Worm (Caenorhabditis elegans) whole organism, late embryonic: Measurements from ENCODE around the gene spat-1.

Experiments used
- ama-1 ChIP-seq: fragments of 150-350 bp; optimal IDR thresholded peaks from 2 replicates; lab custom pipeline; 2014
- ceh-6 ChIP-seq: fragments of 200-800 bp; sonication (Bioruptor generic); optimal IDR thresholded peaks from 2 replicates; lab custom pipeline; 2018; ENCODE audit warnings: mild to moderate bottlenecking, missing genetic modification characterization, missing compliant biosample characterization
- dve-1 ChIP-seq: sonication (generic microtip); optimal IDR thresholded peaks from 2 replicates; lab custom pipeline; 2017; ENCODE audit warnings: antibody characterized with exemption, mild to moderate bottlenecking, missing genetic modification characterization, missing compliant biosample characterization
- pag-3 ChIP-seq: sonication (generic microtip); optimal IDR thresholded peaks from 2 replicates; lab custom pipeline; 2016; ENCODE audit warnings: missing compliant biosample characterization, missing genetic modification characterization, borderline replicate concordance
- tbx-2 ChIP-seq: sonication (generic microtip); optimal IDR thresholded peaks from 2 replicates; lab custom pipeline; 2016; ENCODE audit warnings: missing genetic modification characterization, missing compliant biosample characterization
- unc-3 ChIP-seq, 2 experiments: fragments of 200-800 bp in 1 of 2; sonication (Bioruptor generic) in 1 of 2; sonication (generic microtip) in 1 of 2; conservative IDR thresholded peaks in 1 of 2; optimal IDR thresholded peaks in 1 of 2; 2 replicates each; pipeline versions ENCODE4 v1.3.6 to Lab custom; 2016 to 2022; ENCODE audit warnings: missing compliant biosample characterization in 2 of 2, missing genetic modification characterization in 2 of 2, missing genetic modification reagents in 1 of 2
- zip-5 ChIP-seq: sonication (generic microtip); optimal IDR thresholded peaks from 2 replicates; lab custom pipeline; 2016; ENCODE audit warnings: missing genetic modification characterization, missing compliant biosample characterization

DNA sequence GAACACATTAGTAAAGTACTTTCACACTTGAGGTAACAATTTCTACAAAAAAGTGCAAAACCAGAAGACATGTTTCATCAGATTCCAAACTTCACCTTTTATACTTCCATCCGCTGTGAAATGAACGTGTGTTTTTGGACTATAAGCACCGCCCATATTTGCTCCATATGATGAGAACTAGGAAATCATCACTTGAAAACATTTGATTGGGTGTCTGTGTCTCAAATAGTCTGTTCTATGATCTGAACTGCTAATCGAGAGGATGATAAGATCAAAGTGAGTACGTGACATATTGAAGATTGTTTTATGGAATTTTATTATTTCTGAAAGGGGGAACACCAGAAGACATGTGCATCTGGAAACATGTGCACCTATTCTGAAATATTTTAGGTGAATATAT lies 33.2 kb upstream of the spat-1 start:
- no peak for TF ChIP-seq zip-5 (tag; lab: Kevin White, UChicago)
- no peak for TF ChIP-seq tbx-2 (tag; lab: Kevin White, UChicago)
- no peak for TF ChIP-seq ama-1
- no peak for TF ChIP-seq pag-3 (tag; lab: Kevin White, UChicago)
- no peak for TF ChIP-seq ceh-6 (GFP tag; lab: Kevin White, UChicago)
- TF ChIP-seq dve-1 (tag; lab: Kevin White, UChicago): no peak
- no peak for TF ChIP-seq unc-3 (GFP tag; conservative IDR thresholded peaks at IDR 0.05; lab: Robert Waterston, UW)
- TF ChIP-seq unc-3 (tag; optimal IDR thresholded peaks at IDR 0.05; lab: Kevin White, UChicago): no peak
